Fruit fly (Drosophila melanogaster): ENCODE measurements around the gene Fit1.

DNA sequence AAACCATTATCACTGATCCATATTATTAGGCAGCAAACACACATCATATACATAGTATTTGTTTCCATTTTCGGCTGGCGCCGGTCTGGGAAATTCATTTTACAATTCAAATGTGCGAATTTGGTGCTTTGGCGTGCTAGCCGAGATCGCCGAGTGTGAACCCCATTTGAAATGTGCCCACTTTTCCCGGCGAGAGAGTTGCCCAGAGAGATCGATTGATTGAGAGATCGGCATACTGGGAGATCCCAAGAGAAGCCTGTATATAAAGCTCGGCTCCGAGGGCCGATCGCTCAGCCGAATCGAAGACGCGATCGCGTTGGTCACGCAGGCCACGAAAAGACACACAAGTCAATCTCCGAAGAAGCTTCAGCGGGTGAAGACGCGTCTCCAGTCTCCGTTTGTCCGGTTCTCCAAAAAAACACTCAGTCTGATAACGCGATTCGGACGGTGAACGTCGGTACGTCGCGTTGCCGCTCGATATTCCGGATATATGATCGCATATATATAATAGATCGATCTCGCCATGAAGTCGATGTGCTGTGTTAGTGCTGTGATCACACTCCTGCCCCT, 45.1 kb downstream of the Fit1 start, which contains the start of gene CG1299:
- no peak for TF ChIP-seq CG7745 (tag; optimal IDR thresholded peaks at IDR 0.05)
- no peak for TF ChIP-seq HLH4C (GFP tag; IDR thresholded peaks at IDR 0.05; ENCODE audit: partially characterized antibody)
- TF ChIP-seq CG32772 (GFP tag; IDR thresholded peaks at IDR 0.05), result no peak
- TF ChIP-seq CG6765 (GFP tag; optimal IDR thresholded peaks at IDR 0.05), result no peak
- TF ChIP-seq BEAF-32 (GFP tag; optimal IDR thresholded peaks at IDR 0.05), result no peak
- TF ChIP-seq CG12155 (GFP tag; optimal IDR thresholded peaks at IDR 0.05), result no peak
- TF ChIP-seq Asciz (GFP tag; optimal IDR thresholded peaks at IDR 0.05), result no peak
- no peak for TF ChIP-seq PHDP (tag; optimal IDR thresholded peaks at IDR 0.05)
- no peak for TF ChIP-seq CoRest (tag; optimal IDR thresholded peaks at IDR 0.05)
- no peak for TF ChIP-seq CG8089 (GFP tag; optimal IDR thresholded peaks at IDR 0.05)
- TF ChIP-seq CG15514 (GFP tag; optimal IDR thresholded peaks at IDR 0.05), result no peak
- no peak for TF ChIP-seq sens-2 (GFP tag; IDR thresholded peaks at IDR 0.05)
